Worm (Caenorhabditis elegans): Measurements from ENCODE around the gene clec-158.

Gene clec-158

DNA sequence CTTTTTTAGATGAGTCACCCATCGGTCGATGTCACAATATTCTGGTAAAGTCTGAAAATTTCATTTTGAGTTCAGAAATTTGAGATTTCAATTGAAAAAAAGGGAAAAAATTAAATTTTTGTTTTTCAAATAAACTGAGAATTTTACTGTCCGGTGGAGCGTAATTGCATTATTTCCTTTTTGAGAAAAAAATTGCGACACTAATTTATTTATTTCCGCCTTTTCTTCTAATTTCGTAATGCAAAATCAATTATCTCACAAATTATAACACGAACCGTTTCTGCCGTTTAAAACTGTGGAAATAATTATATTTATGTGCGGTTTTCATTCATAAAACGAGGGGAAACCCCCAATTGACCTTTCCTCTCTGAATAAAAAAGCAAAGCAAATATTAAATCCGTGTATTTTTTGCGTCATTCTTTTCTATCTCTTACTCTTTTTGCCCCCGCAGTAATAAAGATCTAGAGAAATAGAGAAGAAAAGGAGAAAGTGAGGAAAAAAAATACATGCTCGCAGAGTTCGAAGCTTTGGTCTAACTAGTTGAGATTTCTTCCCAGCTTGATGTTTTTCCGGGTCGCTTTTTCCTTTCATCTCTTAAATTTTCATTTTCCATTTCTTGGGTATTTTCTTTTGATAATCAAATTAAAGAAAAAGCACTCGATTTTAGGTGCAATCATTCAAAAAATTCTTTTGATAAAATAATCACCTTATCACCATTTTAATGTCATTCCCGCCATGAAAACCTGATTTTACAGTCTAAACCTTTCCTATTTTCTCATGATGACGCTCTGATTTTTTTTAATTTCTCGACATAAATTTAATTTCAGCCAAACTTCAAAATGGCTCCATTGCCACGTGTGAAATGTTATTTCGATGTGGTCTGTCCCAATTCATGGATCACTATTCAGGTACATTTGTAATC lies 43.9 kb upstream of the clec-158 start, which contains the start of the genes brc-2 and T07E3.3 (continued):
- TF ChIP-seq lin-35 (GFP tag; optimal IDR thresholded peaks at IDR 0.05) (peak in 1 of 2 experiments; percentile 17), irx-1 (tag; optimal IDR thresholded peaks at IDR 0.05) (no peak), nhr-71 (tag; optimal IDR thresholded peaks at IDR 0.05) (peak; percentile 5), ceh-63 (GFP tag; optimal IDR thresholded peaks at IDR 0.05) (no peak)

DNA sequence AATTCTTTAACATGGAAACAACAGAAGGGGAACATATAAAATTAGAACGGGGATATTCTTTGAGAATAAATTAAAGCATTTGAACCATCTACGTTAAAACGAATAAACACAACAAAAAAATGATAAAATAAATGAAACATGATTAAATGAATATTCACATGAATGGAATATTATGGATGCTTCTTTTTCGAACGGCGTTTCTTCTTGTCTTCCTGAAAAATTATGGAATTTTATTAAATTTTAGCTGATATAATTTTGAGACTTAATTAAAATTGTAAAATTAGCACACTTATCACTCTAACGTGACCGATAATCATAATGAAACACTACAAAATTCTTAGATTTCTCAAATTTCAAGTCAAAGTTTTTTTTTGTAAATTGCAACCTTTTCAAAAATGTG lies 41.2 kb upstream of the clec-158 start:
- TF ChIP-seq snpc-4 (tag; optimal IDR thresholded peaks at IDR 0.05) = no peak
- peak; percentile 26 for TF ChIP-seq lin-39 (tag; optimal IDR thresholded peaks at IDR 0.05)
- peak; percentile 51 for TF ChIP-seq aly-2 (tag; optimal IDR thresholded peaks at IDR 0.05)

DNA sequence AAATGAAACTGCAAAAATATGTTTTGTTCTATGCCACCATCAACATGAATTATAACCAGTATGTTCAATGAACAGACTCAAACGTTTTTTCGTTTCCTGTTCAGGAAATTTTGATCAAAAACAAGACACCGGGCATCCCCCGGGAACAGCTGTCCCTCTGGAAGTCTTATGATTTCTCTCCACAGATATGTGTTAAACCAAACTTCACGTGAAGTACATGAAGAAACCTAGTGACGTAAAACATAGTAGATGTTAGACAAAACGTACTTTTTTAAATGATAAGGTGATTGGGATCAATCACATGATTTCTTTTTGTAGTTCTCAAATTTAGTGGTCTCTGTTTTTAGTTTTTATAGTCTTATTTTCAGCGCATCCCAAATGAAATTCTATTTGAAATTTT lies 39.1 kb upstream of the clec-158 start:
- TF ChIP-seq snpc-4 (tag; optimal IDR thresholded peaks at IDR 0.05) (no peak), nhr-76 (tag; optimal IDR thresholded peaks at IDR 0.05) (no peak), lin-15B (tag; optimal IDR thresholded peaks at IDR 0.05) (no peak), unc-62 (GFP tag; optimal IDR thresholded peaks at IDR 0.05) (no peak), hlh-4 (tag; optimal IDR thresholded peaks at IDR 0.05) (no peak), fkh-4 (tag; optimal IDR thresholded peaks at IDR 0.05; ENCODE audit: borderline replicate concordance) (no peak), lin-39 (tag; optimal IDR thresholded peaks at IDR 0.05) (peak; percentile 29), nhr-12 (tag; optimal IDR thresholded peaks at IDR 0.05) (no peak), nhr-90 (tag; optimal IDR thresholded peaks at IDR 0.05; ENCODE audit: poor library complexity) (peak; percentile 44), lsy-2 (tag; optimal IDR thresholded peaks at IDR 0.05) (peak; percentile 54 to 70), ces-1 (GFP tag; optimal IDR thresholded peaks at IDR 0.05) (no peak), mep-1 (tag; optimal IDR thresholded peaks at IDR 0.05) (peak; percentile 21), ets-5 (GFP tag; IDR thresholded peaks at IDR 0.05) (no peak), C34B4.2 (tag; optimal IDR thresholded peaks at IDR 0.05) (no peak), rnt-1 (tag; optimal IDR thresholded peaks at IDR 0.05) (peak; percentile 63), jun-1 (tag; optimal IDR thresholded peaks at IDR 0.05) (no peak), xbp-1 (tag; optimal IDR thresholded peaks at IDR 0.05) (no peak), sptf-1 (tag; optimal IDR thresholded peaks at IDR 0.05) (no peak), alr-1 (tag; optimal IDR thresholded peaks at IDR 0.05; ENCODE audit: borderline replicate concordance) (no peak), fkh-8 (tag; optimal IDR thresholded peaks at IDR 0.05) (no peak), vab-15 (tag; optimal IDR thresholded peaks at IDR 0.05) (no peak), lin-35 (GFP tag; optimal IDR thresholded peaks at IDR 0.05) (peak in 1 of 2 experiments; percentile 61), C16A3.4 (tag; optimal IDR thresholded peaks at IDR 0.05) (no peak), elt-3 (tag; optimal IDR thresholded peaks at IDR 0.05) (peak in 2 of 6 experiments; percentile 41 to 83), aha-1 (tag; optimal IDR thresholded peaks at IDR 0.05) (no peak), snu-23 (GFP tag; optimal IDR thresholded peaks at IDR 0.05) (peak; percentile 73), sup-37 (GFP tag; optimal IDR thresholded peaks at IDR 0.05) (no peak), C04F5.9 (tag; optimal IDR thresholded peaks at IDR 0.05) (no peak), aly-2 (tag; optimal IDR thresholded peaks at IDR 0.05) (no peak), ama-1 (optimal IDR thresholded peaks at IDR 0.05) (no peak), pag-3 (tag; optimal IDR thresholded peaks at IDR 0.05; ENCODE audit: borderline replicate concordance, insufficient read depth) (no peak), irx-1 (tag; optimal IDR thresholded peaks at IDR 0.05) (no peak), nhr-237 (tag; optimal IDR thresholded peaks at IDR 0.05) (no peak), dsc-1 (tag; optimal IDR thresholded peaks at IDR 0.05) (no peak), ceh-82 (tag; optimal IDR thresholded peaks at IDR 0.05) (no peak), ceh-63 (GFP tag; optimal IDR thresholded peaks at IDR 0.05) (no peak), nhr-20 (tag; optimal IDR thresholded peaks at IDR 0.05) (peak; percentile 83), F16B12.6 (tag; optimal IDR thresholded peaks at IDR 0.05) (no peak), elt-2 (tag; optimal IDR thresholded peaks at IDR 0.05) (peak; percentile 11), ceh-88 (GFP tag; IDR thresholded peaks at IDR 0.05) (0 out of 2 replicates have a peak, but pooled peaks have one; percentile 14), Y116A8C.19 (tag; optimal IDR thresholded peaks at IDR 0.05; ENCODE audit: borderline replicate concordance) (no peak), nhr-28 (tag; optimal IDR thresholded peaks at IDR 0.05) (no peak), mef-2 (tag; optimal IDR thresholded peaks at IDR 0.05) (no peak), nhr-11 (tag; optimal IDR thresholded peaks at IDR 0.05) (peak; percentile 35), unc-86 (tag; optimal IDR thresholded peaks at IDR 0.05) (no peak)
